Worm (Caenorhabditis elegans) whole organism, L2 larva: ENCODE results near the gene W01G7.4.

Source experiments
- C34F6.9 ChIP-seq: fragments of 150-350 bp; optimal IDR thresholded peaks from 2 replicates; lab custom pipeline; 2014; ENCODE audit warnings: missing biosample characterization, missing genetic modification characterization
- F13H6.1 ChIP-seq: sonication (generic microtip); optimal IDR thresholded peaks from 2 replicates; lab custom pipeline; 2016; ENCODE audit warnings: missing genetic modification characterization, missing compliant biosample characterization
- ZK546.5 ChIP-seq: sonication (generic microtip); optimal IDR thresholded peaks from 2 replicates; lab custom pipeline; 2017; ENCODE audit warnings: missing biosample characterization, missing genetic modification characterization
- alr-1 ChIP-seq: fragments of 150-350 bp; optimal IDR thresholded peaks from 2 replicates; lab custom pipeline; 2014; ENCODE audit warnings: missing biosample characterization, missing genetic modification characterization
- aly-2 ChIP-seq: fragments of 150-350 bp; optimal IDR thresholded peaks from 2 replicates; lab custom pipeline; 2014; ENCODE audit warnings: missing biosample characterization, missing genetic modification characterization
- ceh-16 ChIP-seq: fragments of 150-350 bp; optimal IDR thresholded peaks from 2 replicates; lab custom pipeline; 2014; ENCODE audit warnings: missing biosample characterization, missing genetic modification characterization
- dmd-4 ChIP-seq: sonication (generic microtip); optimal IDR thresholded peaks from 2 replicates; lab custom pipeline; 2017; ENCODE audit warnings: missing biosample characterization, missing genetic modification characterization
- egl-27 ChIP-seq: sonication (generic microtip); optimal IDR thresholded peaks from 3 replicates; lab custom pipeline; 2017; ENCODE audit warnings: missing biosample characterization, missing genetic modification reagents, missing genetic modification characterization
- elt-1 ChIP-seq: fragments of 150-350 bp; optimal IDR thresholded peaks from 2 replicates; lab custom pipeline; 2014; ENCODE audit warnings: missing biosample characterization, missing genetic modification characterization
- fos-1 ChIP-seq: fragments of 150-350 bp; optimal IDR thresholded peaks from 2 replicates; lab custom pipeline; 2014; ENCODE audit warnings: missing biosample characterization, missing genetic modification characterization
- lin-11 ChIP-seq: fragments of 150-350 bp; sonication (generic microtip); optimal IDR thresholded peaks from 2 replicates; lab custom pipeline; 2014; ENCODE audit warnings: missing biosample characterization, missing genetic modification characterization, inconsistent platforms, mixed read lengths
- lin-13 ChIP-seq: fragments of 150-350 bp; optimal IDR thresholded peaks from 2 replicates; lab custom pipeline; 2014; ENCODE audit warnings: missing biosample characterization, missing genetic modification reagents, missing genetic modification characterization
- lsy-2 ChIP-seq, 2 experiments: fragments of 150-350 bp in 1 of 2; sonication (generic microtip) in 1 of 2; optimal IDR thresholded peaks; 2 replicates each; lab custom pipeline; 2014 to 2017; ENCODE audit warnings: missing biosample characterization in 2 of 2, missing genetic modification characterization in 2 of 2
- mbf-1 ChIP-seq: sonication (generic microtip); optimal IDR thresholded peaks from 2 replicates; lab custom pipeline; 2017; ENCODE audit warnings: missing biosample characterization, missing genetic modification characterization
- mdl-1 ChIP-seq, 2 experiments: fragments of 150-350 bp in 1 of 2; sonication (generic microtip) in 1 of 2; optimal IDR thresholded peaks; 2 replicates each; lab custom pipeline; 2017; ENCODE audit warnings: missing biosample characterization in 2 of 2, missing genetic modification characterization in 2 of 2
- nhr-11 ChIP-seq: fragments of 150-350 bp; optimal IDR thresholded peaks from 2 replicates; lab custom pipeline; 2014; ENCODE audit warnings: missing biosample characterization, missing genetic modification characterization
- nhr-12 ChIP-seq: fragments of 150-350 bp; optimal IDR thresholded peaks from 2 replicates; lab custom pipeline; 2014; ENCODE audit warnings: missing biosample characterization, missing genetic modification characterization
- nhr-21 ChIP-seq: fragments of 150-350 bp; optimal IDR thresholded peaks from 2 replicates; lab custom pipeline; 2014; ENCODE audit warnings: missing biosample characterization, missing genetic modification characterization
- nhr-23 ChIP-seq: fragments of 150-350 bp; optimal IDR thresholded peaks from 2 replicates; lab custom pipeline; 2014; ENCODE audit warnings: missing biosample characterization, missing genetic modification reagents, missing genetic modification characterization
- nhr-237 ChIP-seq: fragments of 150-350 bp; optimal IDR thresholded peaks from 2 replicates; lab custom pipeline; 2014; ENCODE audit warnings: missing biosample characterization, missing genetic modification characterization
- peb-1 ChIP-seq: fragments of 150-350 bp; optimal IDR thresholded peaks from 2 replicates; lab custom pipeline; 2014; ENCODE audit warnings: missing biosample characterization, missing genetic modification characterization
- sem-4 ChIP-seq: fragments of 150-350 bp; optimal IDR thresholded peaks from 2 replicates; lab custom pipeline; 2014; ENCODE audit warnings: missing biosample characterization, missing genetic modification reagents, missing genetic modification characterization
- sma-3 ChIP-seq: sonication (generic microtip); optimal IDR thresholded peaks from 2 replicates; lab custom pipeline; 2016; ENCODE audit warnings: missing genetic modification reagents, missing genetic modification characterization, missing compliant biosample characterization
- sma-9 ChIP-seq, 2 experiments: fragments of 150-350 bp in 1 of 2; sonication (generic microtip) in 1 of 2; optimal IDR thresholded peaks; 2 replicates each; lab custom pipeline; 2014 to 2016; ENCODE audit warnings: missing genetic modification characterization in 2 of 2, mild to moderate bottlenecking in 1 of 2, missing biosample characterization in 1 of 2, missing compliant biosample characterization in 1 of 2, missing genetic modification reagents in 1 of 2, moderate library complexity in 1 of 2
- snpc-4 ChIP-seq: fragments of 150-350 bp; optimal IDR thresholded peaks from 2 replicates; lab custom pipeline; 2014; ENCODE audit warnings: missing biosample characterization, missing genetic modification characterization
- unc-39 ChIP-seq: fragments of 150-350 bp; optimal IDR thresholded peaks from 2 replicates; lab custom pipeline; 2014; ENCODE audit warnings: missing biosample characterization, missing genetic modification characterization
- unc-55 ChIP-seq: fragments of 150-350 bp; sonication (generic microtip); optimal IDR thresholded peaks from 3 replicates; lab custom pipeline; 2014; ENCODE audit warnings: missing biosample characterization, missing genetic modification reagents, missing genetic modification characterization
- unc-62 ChIP-seq: fragments of 150-350 bp; optimal IDR thresholded peaks from 2 replicates; lab custom pipeline; 2014; ENCODE audit warnings: missing biosample characterization, missing genetic modification reagents, missing genetic modification characterization
- ztf-1 ChIP-seq: fragments of 200-800 bp; sonication (Bioruptor generic); conservative IDR thresholded peaks from 2 replicates; pipeline ENCODE4 v1.3.6; 2022; ENCODE audit warnings: missing genetic modification characterization, missing compliant biosample characterization
- ztf-11 ChIP-seq: sonication (generic microtip); optimal IDR thresholded peaks from 2 replicates; lab custom pipeline; 2017; ENCODE audit warnings: missing biosample characterization, missing genetic modification characterization
- ztf-4 ChIP-seq: fragments of 150-350 bp; optimal IDR thresholded peaks from 2 replicates; lab custom pipeline; 2014; ENCODE audit warnings: missing biosample characterization, missing genetic modification characterization

The W01G7.4 gene

ce11 chrII:14089796-14090372, 29.3 kb downstream of the W01G7.4 start:
- TF ChIP-seq F13H6.1 (no peak), nhr-237 (no peak), dmd-4 (tag; lab: Kevin White, UChicago) (no peak), nhr-21 (tag; lab: Kevin White, UChicago) (no peak), peb-1 (no peak), aly-2 (tag; lab: Kevin White, UChicago) (no peak), sem-4 (no peak), alr-1 (no peak), lin-13 (GFP tag; lab: Kevin White, UChicago) (no peak), lin-11 (tag; lab: Kevin White, UChicago) (no peak), nhr-23 (tag; lab: Kevin White, UChicago) (no peak), ztf-11 (tag; lab: Kevin White, UChicago) (no peak), sma-9 (GFP tag; optimal IDR thresholded peaks at IDR 0.05; lab: Kevin White, UChicago) (no peak), sma-9 (tag; optimal IDR thresholded peaks at IDR 0.05; lab: Kevin White, UChicago) (no peak), sma-3 (GFP tag; lab: Kevin White, UChicago) (no peak), ceh-16 (no peak), lsy-2 (tag; optimal IDR thresholded peaks at IDR 0.05; lab: Kevin White, UChicago) (no peak), egl-27 (tag; lab: Kevin White, UChicago) (no peak), unc-39 (no peak)
- TF ChIP-seq, all 48 proteins: peak for 0

ce11 chrII:14091182-14091581, 30.6 kb downstream of the W01G7.4 start:
- TF ChIP-seq ztf-11 (tag; lab: Kevin White, UChicago) = no peak
- TF ChIP-seq egl-27 (tag; lab: Kevin White, UChicago) = no peak
- no peak for TF ChIP-seq elt-1 (tag; lab: Kevin White, UChicago)
- no peak for TF ChIP-seq mdl-1 (tag; optimal IDR thresholded peaks at IDR 0.05; lab: Kevin White, UChicago)
- no peak for TF ChIP-seq lin-13 (GFP tag; lab: Kevin White, UChicago)
- no peak for TF ChIP-seq ZK546.5 (tag; lab: Kevin White, UChicago)
- no peak for TF ChIP-seq snpc-4
- no peak for TF ChIP-seq ztf-1 (GFP tag; lab: Robert Waterston, UW)
- no peak for TF ChIP-seq ceh-16
- TF ChIP-seq fos-1 (tag; lab: Kevin White, UChicago) = no peak
- TF ChIP-seq, all 48 proteins: peak for 0

- TF ChIP-seq C34F6.9 (no peak), unc-55 (GFP tag; lab: Kevin White, UChicago) (no peak), ztf-11 (tag; lab: Kevin White, UChicago) (no peak)
Observed at ce11 chrII:14094590-14094989, 34.1 kb downstream of the W01G7.4 start, which contains the start of gene col-87. Gene col-87, minus strand, starts transcription at chrII:14094690.

- no peak for TF ChIP-seq nhr-237
- TF ChIP-seq mbf-1 (tag; lab: Kevin White, UChicago) = no peak
- TF ChIP-seq sma-9 (GFP tag; optimal IDR thresholded peaks at IDR 0.05; lab: Kevin White, UChicago) = no peak
- no peak for TF ChIP-seq sma-9 (tag; optimal IDR thresholded peaks at IDR 0.05; lab: Kevin White, UChicago)
- no peak for TF ChIP-seq ztf-1 (GFP tag; lab: Robert Waterston, UW)
- no peak for TF ChIP-seq C34F6.9
- TF ChIP-seq nhr-12 = no peak
- TF ChIP-seq, all 48 proteins: peak for 0
Observed at ce11 chrII:14095875-14096274, 35.3 kb downstream of the W01G7.4 start.

- TF ChIP-seq lin-11 (tag; lab: Kevin White, UChicago) = no peak
- TF ChIP-seq, all 48 proteins: peak for 0
Observed at ce11 chrII:14096814-14097213, 36.3 kb downstream of the W01G7.4 start.

ce11 chrII:14097518-14097917, 37.0 kb downstream of the W01G7.4 start, which contains the start of gene Y39G8C.2:
Gene Y39G8C.2, minus strand, starts transcription at chrII:14097618.
- no peak for TF ChIP-seq nhr-237
- TF ChIP-seq egl-27 (tag; lab: Kevin White, UChicago) = no peak
- no peak for TF ChIP-seq nhr-12
- TF ChIP-seq nhr-11 (tag; lab: Kevin White, UChicago) = no peak
- TF ChIP-seq mdl-1 (tag; optimal IDR thresholded peaks at IDR 0.05; lab: Kevin White, UChicago) = no peak
- no peak for TF ChIP-seq unc-62
- TF ChIP-seq ztf-4 (tag; lab: Kevin White, UChicago) = no peak
- TF ChIP-seq dmd-4 (tag; lab: Kevin White, UChicago) = no peak
- no peak for TF ChIP-seq sem-4
- no peak for TF ChIP-seq peb-1
